Fruit fly (Drosophila melanogaster) whole organism: ENCODE measurements around the gene RpS25.

Experiments
- CG8478 ChIP-seq: fragments of >200 bp; optimal IDR thresholded peaks from 2 replicates; lab custom pipeline; 2018; ENCODE audit warnings: inconsistent platforms
- Dll ChIP-seq: fragments of >200 bp; optimal IDR thresholded peaks from 2 replicates; lab custom pipeline; 2017
- EcR ChIP-seq, 2 experiments: fragments of >200 bp; optimal IDR thresholded peaks; 2 replicates each; lab custom pipeline; 2017; ENCODE audit warnings: missing biosample characterization in 2 of 2, missing genetic modification characterization in 2 of 2, missing genetic modification reagents in 2 of 2
- pan ChIP-seq: fragments of >200 bp; optimal IDR thresholded peaks from 2 replicates; lab custom pipeline; 2017
- psq ChIP-seq: fragments of >200 bp; optimal IDR thresholded peaks from 2 replicates; lab custom pipeline; 2017
- usp ChIP-seq: fragments of >200 bp; optimal IDR thresholded peaks from 2 replicates; lab custom pipeline; 2017; ENCODE audit warnings: missing biosample characterization, missing genetic modification characterization, mixed read lengths

RpS25 gene

dm6 chr3R:11216156-11216630, at the start of gene RpS25, which contains the start of gene CG4820:
Gene RpS25 (minus strand): TSS chr3R:11216287.
Gene CG4820 (plus strand): TSS chr3R:11216535.
- TF ChIP-seq EcR (GFP tag; optimal IDR thresholded peaks at IDR 0.05; lab: Kevin White, UChicago), result no peak
- no peak for TF ChIP-seq Dll (lab: Kevin White, UChicago)
- TF ChIP-seq pan (lab: Kevin White, UChicago), result no peak
- TF ChIP-seq psq (lab: Kevin White, UChicago), result no peak
- TF ChIP-seq CG8478 (lab: Kevin White, UChicago), result no peak
- TF ChIP-seq usp (GFP tag; lab: Kevin White, UChicago), result no peak

dm6 chr3R:11263579-11263978, 47.5 kb upstream of the RpS25 start:
- TF ChIP-seq Dll (lab: Kevin White, UChicago), result no peak
- no peak for TF ChIP-seq pan (lab: Kevin White, UChicago)
- no peak for TF ChIP-seq psq (lab: Kevin White, UChicago)
- TF ChIP-seq CG8478 (lab: Kevin White, UChicago), result no peak
- TF ChIP-seq EcR (GFP tag; optimal IDR thresholded peaks at IDR 0.05; lab: Kevin White, UChicago), result no peak
- no peak for TF ChIP-seq usp (GFP tag; lab: Kevin White, UChicago)

dm6 chr3R:11260966-11261530, 45.0 kb upstream of the RpS25 start:
- TF ChIP-seq EcR (GFP tag; optimal IDR thresholded peaks at IDR 0.05; lab: Kevin White, UChicago), result no peak
- no peak for TF ChIP-seq usp (GFP tag; lab: Kevin White, UChicago)
- no peak for TF ChIP-seq Dll (lab: Kevin White, UChicago)
- TF ChIP-seq pan (lab: Kevin White, UChicago), result no peak
- TF ChIP-seq CG8478 (lab: Kevin White, UChicago), result no peak
- TF ChIP-seq psq (lab: Kevin White, UChicago), result no peak

dm6 chr3R:11257537-11257936, 41.5 kb upstream of the RpS25 start:
- TF ChIP-seq pan (lab: Kevin White, UChicago) (no peak), usp (GFP tag; lab: Kevin White, UChicago) (no peak), CG8478 (lab: Kevin White, UChicago) (no peak), EcR (GFP tag; optimal IDR thresholded peaks at IDR 0.05; lab: Kevin White, UChicago) (no peak), Dll (lab: Kevin White, UChicago) (no peak), psq (lab: Kevin White, UChicago) (no peak)

dm6 chr3R:11254382-11254953, 38.4 kb upstream of the RpS25 start:
- TF ChIP-seq psq (lab: Kevin White, UChicago) (no peak), EcR (GFP tag; optimal IDR thresholded peaks at IDR 0.05; lab: Kevin White, UChicago) (no peak), usp (GFP tag; lab: Kevin White, UChicago) (no peak), CG8478 (lab: Kevin White, UChicago) (no peak), Dll (lab: Kevin White, UChicago) (no peak), pan (lab: Kevin White, UChicago) (no peak)

- TF ChIP-seq EcR (GFP tag; optimal IDR thresholded peaks at IDR 0.05; lab: Kevin White, UChicago), result no peak
- no peak for TF ChIP-seq pan (lab: Kevin White, UChicago)
- TF ChIP-seq psq (lab: Kevin White, UChicago), result no peak
- TF ChIP-seq Dll (lab: Kevin White, UChicago), result no peak
- no peak for TF ChIP-seq CG8478 (lab: Kevin White, UChicago)
- no peak for TF ChIP-seq usp (GFP tag; lab: Kevin White, UChicago)
Observed at dm6 chr3R:11253768-11254167, 37.7 kb upstream of the RpS25 start.

- TF ChIP-seq CG8478 (lab: Kevin White, UChicago) (no peak), EcR (GFP tag; optimal IDR thresholded peaks at IDR 0.05; lab: Kevin White, UChicago) (no peak), Dll (lab: Kevin White, UChicago) (no peak), pan (lab: Kevin White, UChicago) (no peak), usp (GFP tag; lab: Kevin White, UChicago) (no peak), psq (lab: Kevin White, UChicago) (no peak)
Observed at dm6 chr3R:11246865-11247264, 30.8 kb upstream of the RpS25 start.

- TF ChIP-seq usp (GFP tag; lab: Kevin White, UChicago) (no peak), psq (lab: Kevin White, UChicago) (no peak), CG8478 (lab: Kevin White, UChicago) (no peak), pan (lab: Kevin White, UChicago) (no peak), Dll (lab: Kevin White, UChicago) (no peak), EcR (GFP tag; optimal IDR thresholded peaks at IDR 0.05; lab: Kevin White, UChicago) (no peak)
Observed at dm6 chr3R:11245803-11246202, 29.7 kb upstream of the RpS25 start.

- TF ChIP-seq Dll (lab: Kevin White, UChicago) (no peak), psq (lab: Kevin White, UChicago) (no peak), usp (GFP tag; lab: Kevin White, UChicago) (no peak), EcR (GFP tag; optimal IDR thresholded peaks at IDR 0.05; lab: Kevin White, UChicago) (no peak), pan (lab: Kevin White, UChicago) (no peak), CG8478 (lab: Kevin White, UChicago) (no peak)
Observed at dm6 chr3R:11243951-11244660, 28.0 kb upstream of the RpS25 start, which contains the start of the genes CG17734 and CG5214. Gene CG17734 (minus strand): TSS chr3R:11243999. Gene CG5214 (plus strand): TSS chr3R:11244302.

dm6 chr3R:11243057-11243740, 27.1 kb upstream of the RpS25 start:
- no peak for TF ChIP-seq Dll (lab: Kevin White, UChicago)
- TF ChIP-seq CG8478 (lab: Kevin White, UChicago), result no peak
- no peak for TF ChIP-seq usp (GFP tag; lab: Kevin White, UChicago)
- no peak for TF ChIP-seq EcR (GFP tag; optimal IDR thresholded peaks at IDR 0.05; lab: Kevin White, UChicago)
- TF ChIP-seq pan (lab: Kevin White, UChicago), result no peak
- TF ChIP-seq psq (lab: Kevin White, UChicago), result no peak
